Fruit fly (Drosophila melanogaster): ENCODE data around the gene Nmd3.

Gene Nmd3

dm6 chrX:2221598-2221997, 37.1 kb upstream of the Nmd3 start:
- TF ChIP-seq CG8478 (optimal IDR thresholded peaks at IDR 0.05) (no peak), insv (GFP tag; optimal IDR thresholded peaks at IDR 0.05) (peak; percentile 57 to 95), zen (tag; optimal IDR thresholded peaks at IDR 0.05) (peak; percentile 18), Doc2 (GFP tag; IDR thresholded peaks at IDR 0.05) (no peak), Elba2 (GFP tag; optimal IDR thresholded peaks at IDR 0.05) (peak; percentile 61), CG11504 (tag; optimal IDR thresholded peaks at IDR 0.05) (peak; percentile 41)

DNA sequence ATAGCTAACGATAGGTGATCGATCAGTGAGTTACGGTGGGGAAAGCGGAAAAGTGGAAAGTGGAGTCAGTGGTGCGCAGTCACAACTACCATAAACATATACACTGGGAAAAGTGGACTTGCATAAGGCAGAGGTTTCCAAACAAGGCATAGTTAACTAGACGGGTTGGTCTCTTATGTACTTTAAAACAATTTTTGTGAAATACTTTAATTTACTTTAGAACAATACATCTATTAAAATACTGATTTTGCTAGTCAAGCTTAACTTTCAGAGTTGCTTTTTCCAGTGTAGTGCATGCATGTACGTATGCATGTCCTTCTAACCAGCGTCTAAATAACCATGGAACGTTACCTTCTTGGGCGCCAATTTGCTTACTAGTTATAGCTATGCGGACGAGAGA, 35.4 kb upstream of the Nmd3 start:
- TF ChIP-seq CG16863 (GFP tag; optimal IDR thresholded peaks at IDR 0.05): peak; percentile 5
- TF ChIP-seq vvl (GFP tag; IDR thresholded peaks at IDR 0.05): peak; percentile 29; the same call in 1 of the 2 replicates
- peak; percentile 8; the same call in 1 of the 2 replicates for TF ChIP-seq CG32772 (GFP tag; IDR thresholded peaks at IDR 0.05)
- TF ChIP-seq Abd-B (GFP tag; optimal IDR thresholded peaks at IDR 0.05): no peak
- TF ChIP-seq unpg (GFP tag; optimal IDR thresholded peaks at IDR 0.05): peak; percentile 9
- no peak for TF ChIP-seq CG1832 (GFP tag; optimal IDR thresholded peaks at IDR 0.05)
- no peak for TF ChIP-seq NK7.1 (GFP tag; optimal IDR thresholded peaks at IDR 0.05)
- no peak for TF ChIP-seq prd (optimal IDR thresholded peaks at IDR 0.05)
- TF ChIP-seq prd (GFP tag; IDR thresholded peaks at IDR 0.05): peak; percentile 30; the same call in 1 of the 3 replicates
- TF ChIP-seq sens (GFP tag): peak; percentile 79
- TF ChIP-seq CG16779 (GFP tag; IDR thresholded peaks at IDR 0.05): no peak
- no peak for TF ChIP-seq Mad (GFP tag; optimal IDR thresholded peaks at IDR 0.05)
- TF ChIP-seq br (optimal IDR thresholded peaks at IDR 0.05): no peak
- peak; percentile 22 for TF ChIP-seq CG7839 (tag; optimal IDR thresholded peaks at IDR 0.05)
- no peak for TF ChIP-seq gcm2 (GFP tag; optimal IDR thresholded peaks at IDR 0.05)
- TF ChIP-seq Drgx (GFP tag; IDR thresholded peaks at IDR 0.05): peak; percentile 51
- TF ChIP-seq Ssrp (tag; optimal IDR thresholded peaks at IDR 0.05): peak; percentile 9
- peak; percentile 31 for TF ChIP-seq Xbp1 (GFP tag; optimal IDR thresholded peaks at IDR 0.05)
- no peak for TF ChIP-seq D (optimal IDR thresholded peaks at IDR 0.05)
- TF ChIP-seq D (GFP tag; optimal IDR thresholded peaks at IDR 0.05): no peak
- no peak for TF ChIP-seq fd3F (GFP tag; optimal IDR thresholded peaks at IDR 0.05)
- peak; percentile 4 for TF ChIP-seq dmrt99B (tag; optimal IDR thresholded peaks at IDR 0.05)
- TF ChIP-seq al (GFP tag; IDR thresholded peaks at IDR 0.05): no peak
- no peak for TF ChIP-seq ham (GFP tag; IDR thresholded peaks at IDR 0.05)
- TF ChIP-seq Sox102F (GFP tag; optimal IDR thresholded peaks at IDR 0.05): peak; percentile 45
- no peak for TF ChIP-seq hkb (optimal IDR thresholded peaks at IDR 0.05)
- 0 out of 2 replicates have a peak, but pooled peaks have one; percentile 9 for TF ChIP-seq hkb (GFP tag; IDR thresholded peaks at IDR 0.05)
- no peak for TF ChIP-seq CG15011 (GFP tag; optimal IDR thresholded peaks at IDR 0.05)
- TF ChIP-seq Lpt (GFP tag; optimal IDR thresholded peaks at IDR 0.05): no peak
- TF ChIP-seq Nf-YB (GFP tag; optimal IDR thresholded peaks at IDR 0.05): no peak
- TF ChIP-seq Med (GFP tag): peak; percentile 58
- TF ChIP-seq sisA (GFP tag; IDR thresholded peaks at IDR 0.05): no peak
- no peak for TF ChIP-seq lmd (GFP tag; IDR thresholded peaks at IDR 0.05)
- TF ChIP-seq ken (GFP tag; IDR thresholded peaks at IDR 0.05): no peak
- TF ChIP-seq CG2678 (tag; optimal IDR thresholded peaks at IDR 0.05): peak; percentile 22
- no peak for TF ChIP-seq bigmax (GFP tag; optimal IDR thresholded peaks at IDR 0.05)
- no peak for TF ChIP-seq CG6854 (GFP tag; optimal IDR thresholded peaks at IDR 0.05)
- TF ChIP-seq org-1 (GFP tag; optimal IDR thresholded peaks at IDR 0.05): no peak
- TF ChIP-seq BtbVII (GFP tag; optimal IDR thresholded peaks at IDR 0.05): no peak
- TF ChIP-seq esg (GFP tag; conservative IDR thresholded peaks at IDR 0.05): no peak
- TF ChIP-seq Hr39 (optimal IDR thresholded peaks at IDR 0.05): no peak
- TF ChIP-seq CG1603 (tag; optimal IDR thresholded peaks at IDR 0.05): peak; percentile 41
- no peak for TF ChIP-seq fru (optimal IDR thresholded peaks at IDR 0.05)
- TF ChIP-seq tll (GFP tag; optimal IDR thresholded peaks at IDR 0.05): no peak
- TF ChIP-seq Bteb2 (GFP tag; optimal IDR thresholded peaks at IDR 0.05): no peak
- no peak for TF ChIP-seq vfl (GFP tag; optimal IDR thresholded peaks at IDR 0.05)
- peak in 1 of 2 experiments; percentile 48 for TF ChIP-seq bsh (GFP tag; optimal IDR thresholded peaks at IDR 0.05)

Data from whole organism, embryonic.